Fruit fly (Drosophila melanogaster): ENCODE measurements around the gene MED10.

- TF ChIP-seq Hr96 (GFP tag; optimal IDR thresholded peaks at IDR 0.05) = no peak
- TF ChIP-seq CG33017 (tag; optimal IDR thresholded peaks at IDR 0.05) = peak; percentile 92
- TF ChIP-seq bab1 (GFP tag; optimal IDR thresholded peaks at IDR 0.05) = peak; percentile 75
- peak; percentile 70 for TF ChIP-seq toe (GFP tag; optimal IDR thresholded peaks at IDR 0.05)
- TF ChIP-seq Crg-1 (GFP tag; optimal IDR thresholded peaks at IDR 0.05) = peak; percentile 85
- TF ChIP-seq CG12768 (GFP tag; optimal IDR thresholded peaks at IDR 0.05) = peak; percentile 76
These were observed 3.2 kb upstream of the MED10 start, which contains the start of gene Tmx3 for dm6 chr3L:16228659-16229205.

Data from whole organism, adult.